Fruit fly (Drosophila melanogaster): ENCODE results near the gene Mkp3.

Gene Mkp3

dm6 chr3L:19024800-19025199, 61.4 kb downstream of the Mkp3 start (continued):
- TF ChIP-seq dsf (GFP tag; optimal IDR thresholded peaks at IDR 0.05; ENCODE audit: borderline replicate concordance) (no peak), h (GFP tag; optimal IDR thresholded peaks at IDR 0.05) (peak; percentile 82), dl (GFP tag; optimal IDR thresholded peaks at IDR 0.05; ENCODE audit: insufficient read depth in 1 of 2, partially characterized antibody in 2 of 2) (no peak), HLH106 (tag; optimal IDR thresholded peaks at IDR 0.05) (peak; percentile 73), Dif (GFP tag; optimal IDR thresholded peaks at IDR 0.05; ENCODE audit: partially characterized antibody) (no peak), Abd-B (GFP tag; optimal IDR thresholded peaks at IDR 0.05) (no peak)

- TF ChIP-seq psq (GFP tag; optimal IDR thresholded peaks at IDR 0.05) (peak; percentile 42), Mio (GFP tag; optimal IDR thresholded peaks at IDR 0.05) (no peak), Sp1 (GFP tag; optimal IDR thresholded peaks at IDR 0.05) (no peak), fru (GFP tag; optimal IDR thresholded peaks at IDR 0.05) (peak; percentile 26), CG32264 (GFP tag; optimal IDR thresholded peaks at IDR 0.05) (no peak), dl (GFP tag; optimal IDR thresholded peaks at IDR 0.05; ENCODE audit: insufficient read depth in 1 of 2, partially characterized antibody in 2 of 2) (no peak), brk (GFP tag; optimal IDR thresholded peaks at IDR 0.05) (no peak), Abd-B (GFP tag; optimal IDR thresholded peaks at IDR 0.05) (no peak), HLH106 (tag; optimal IDR thresholded peaks at IDR 0.05) (no peak), Jra (GFP tag; optimal IDR thresholded peaks at IDR 0.05) (peak; percentile 8), jim (GFP tag; optimal IDR thresholded peaks at IDR 0.05) (no peak), Dif (GFP tag; optimal IDR thresholded peaks at IDR 0.05; ENCODE audit: partially characterized antibody) (peak; percentile 24), CrebA (GFP tag; optimal IDR thresholded peaks at IDR 0.05; ENCODE audit: borderline replicate concordance) (peak; percentile 45), Rel (GFP tag; optimal IDR thresholded peaks at IDR 0.05) (no peak), Rel (tag; optimal IDR thresholded peaks at IDR 0.05) (no peak), rgr (GFP tag; optimal IDR thresholded peaks at IDR 0.05) (no peak), ey (GFP tag; optimal IDR thresholded peaks at IDR 0.05) (no peak), N (GFP tag; optimal IDR thresholded peaks at IDR 0.05) (no peak)
Observed at dm6 chr3L:19021701-19022100, 64.5 kb downstream of the Mkp3 start.

DNA sequence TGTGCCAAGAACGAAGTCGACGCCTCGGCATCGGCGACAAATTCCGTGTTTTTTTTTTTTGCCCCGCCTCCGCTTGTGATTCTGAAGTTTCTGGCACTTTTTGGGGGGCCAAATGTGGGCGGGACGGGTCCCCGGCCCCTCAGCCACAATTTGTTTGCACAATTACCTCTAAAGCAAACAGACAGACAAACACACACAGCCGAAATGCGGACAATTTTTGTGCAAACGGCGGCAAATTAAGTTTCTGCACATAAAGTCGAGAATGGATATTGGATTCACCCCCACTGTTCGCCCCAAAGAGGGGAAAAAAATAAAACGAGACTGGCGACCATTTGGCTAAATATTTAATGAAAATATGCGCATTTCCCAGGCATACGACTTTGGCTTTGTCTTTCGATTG, 65.8 kb downstream of the Mkp3 start:
- TF ChIP-seq foxo (GFP tag; optimal IDR thresholded peaks at IDR 0.05): no peak
- TF ChIP-seq ey (GFP tag; optimal IDR thresholded peaks at IDR 0.05): no peak
- TF ChIP-seq Mio (GFP tag; optimal IDR thresholded peaks at IDR 0.05): no peak
- no peak for TF ChIP-seq sv (GFP tag; optimal IDR thresholded peaks at IDR 0.05)
- no peak for TF ChIP-seq Jra (GFP tag; optimal IDR thresholded peaks at IDR 0.05)
- no peak for TF ChIP-seq CrebA (GFP tag; optimal IDR thresholded peaks at IDR 0.05; ENCODE audit: borderline replicate concordance)
- no peak for TF ChIP-seq Myc (optimal IDR thresholded peaks at IDR 0.05)
- no peak for TF ChIP-seq CG9705 (GFP tag; optimal IDR thresholded peaks at IDR 0.05)

dm6 chr3L:19019308-19019749, 66.9 kb downstream of the Mkp3 start:
- TF ChIP-seq Hr78 (GFP tag; optimal IDR thresholded peaks at IDR 0.05): no peak
- no peak for TF ChIP-seq GATAd (GFP tag; optimal IDR thresholded peaks at IDR 0.05)
- no peak for TF ChIP-seq br (GFP tag; optimal IDR thresholded peaks at IDR 0.05)
- no peak for TF ChIP-seq CG32264 (GFP tag; optimal IDR thresholded peaks at IDR 0.05)
- no peak for TF ChIP-seq Dif (GFP tag; optimal IDR thresholded peaks at IDR 0.05; ENCODE audit: partially characterized antibody)
- no peak for TF ChIP-seq pan (optimal IDR thresholded peaks at IDR 0.05)
- TF ChIP-seq psq (GFP tag; optimal IDR thresholded peaks at IDR 0.05): no peak
- TF ChIP-seq Rel (GFP tag; optimal IDR thresholded peaks at IDR 0.05): no peak
- TF ChIP-seq Rel (tag; optimal IDR thresholded peaks at IDR 0.05): no peak
- no peak for TF ChIP-seq brk (GFP tag; optimal IDR thresholded peaks at IDR 0.05)
- no peak for TF ChIP-seq OdsH (GFP tag; optimal IDR thresholded peaks at IDR 0.05)
- no peak for TF ChIP-seq woc (GFP tag; optimal IDR thresholded peaks at IDR 0.05)
- TF ChIP-seq Jra (GFP tag; optimal IDR thresholded peaks at IDR 0.05): no peak

- TF ChIP-seq Jra (GFP tag; optimal IDR thresholded peaks at IDR 0.05): no peak
- TF ChIP-seq sage (GFP tag; optimal IDR thresholded peaks at IDR 0.05): no peak
- no peak for TF ChIP-seq Myc (optimal IDR thresholded peaks at IDR 0.05)
- no peak for TF ChIP-seq N (GFP tag; optimal IDR thresholded peaks at IDR 0.05)
- no peak for TF ChIP-seq woc (GFP tag; optimal IDR thresholded peaks at IDR 0.05)
- no peak for TF ChIP-seq brk (GFP tag; optimal IDR thresholded peaks at IDR 0.05)
- no peak for TF ChIP-seq Dif (GFP tag; optimal IDR thresholded peaks at IDR 0.05; ENCODE audit: partially characterized antibody)
- no peak for TF ChIP-seq h (GFP tag; optimal IDR thresholded peaks at IDR 0.05)
- TF ChIP-seq ey (GFP tag; optimal IDR thresholded peaks at IDR 0.05): no peak
- no peak for TF ChIP-seq Hr78 (GFP tag; optimal IDR thresholded peaks at IDR 0.05)
- TF ChIP-seq jim (GFP tag; optimal IDR thresholded peaks at IDR 0.05): no peak
- TF ChIP-seq CG9705 (GFP tag; optimal IDR thresholded peaks at IDR 0.05): no peak
- no peak for TF ChIP-seq rgr (GFP tag; optimal IDR thresholded peaks at IDR 0.05)
- no peak for TF ChIP-seq Hnf4 (GFP tag; optimal IDR thresholded peaks at IDR 0.05)
- no peak for TF ChIP-seq Sp1 (GFP tag; optimal IDR thresholded peaks at IDR 0.05)
- TF ChIP-seq lola (GFP tag; optimal IDR thresholded peaks at IDR 0.05): no peak
- no peak for TF ChIP-seq sv (GFP tag; optimal IDR thresholded peaks at IDR 0.05)
- no peak for TF ChIP-seq psq (GFP tag; optimal IDR thresholded peaks at IDR 0.05)
- no peak for TF ChIP-seq foxo (GFP tag; optimal IDR thresholded peaks at IDR 0.05)
Observed at dm6 chr3L:19018440-19018839, 67.8 kb downstream of the Mkp3 start.

Data from whole organism, wandering third instar larva.